Worm (Caenorhabditis elegans): ENCODE measurements around the gene atf-7.

- no peak for TF ChIP-seq ama-1 (optimal IDR thresholded peaks at IDR 0.05)
- no peak for TF ChIP-seq efl-3 (GFP tag; optimal IDR thresholded peaks at IDR 0.05)
- no peak for TF ChIP-seq dpl-1 (GFP tag; optimal IDR thresholded peaks at IDR 0.05)
- TF ChIP-seq nhr-11 (tag; optimal IDR thresholded peaks at IDR 0.05), result no peak
- no peak for TF ChIP-seq mep-1 (tag; optimal IDR thresholded peaks at IDR 0.05)
- TF ChIP-seq snpc-4 (tag; optimal IDR thresholded peaks at IDR 0.05), result no peak
- TF ChIP-seq nhr-76 (tag; optimal IDR thresholded peaks at IDR 0.05), result no peak
- TF ChIP-seq zag-1 (tag; optimal IDR thresholded peaks at IDR 0.05), result no peak
- TF ChIP-seq blmp-1 (tag; optimal IDR thresholded peaks at IDR 0.05), result no peak
- TF ChIP-seq lin-15B (tag; optimal IDR thresholded peaks at IDR 0.05), result no peak
- TF ChIP-seq elt-3 (tag; optimal IDR thresholded peaks at IDR 0.05), result no peak
- TF ChIP-seq hlh-4 (tag; optimal IDR thresholded peaks at IDR 0.05), result no peak
Observed at ce11 chrIII:4519410-4519809, 20.6 kb upstream of the atf-7 start.

Data from whole organism, L1 larva.